Fruit fly (Drosophila melanogaster) whole organism, embryonic: ENCODE measurements around the gene CG4770.
A peak's percentile ranks its signal among the peaks of the same experiment; 100 is the strongest.

ENCODE experiments used
- ATbp ChIP-seq: fragments of 200-800 bp; sonication (Bioruptor generic); optimal IDR thresholded peaks from 2 replicates; lab custom pipeline; 2017; ENCODE audit warnings: missing biosample characterization, mild to moderate bottlenecking, missing genetic modification characterization, missing genetic modification reagents
- Abd-B ChIP-seq: fragments of 200-800 bp; sonication (Bioruptor generic); optimal IDR thresholded peaks from 2 replicates; lab custom pipeline; 2018; ENCODE audit warnings: missing biosample characterization, mild to moderate bottlenecking, missing genetic modification characterization, moderate library complexity
- Atf6 ChIP-seq: fragments of 200-800 bp; sonication (Bioruptor generic); IDR thresholded peaks from 2 replicates; pipeline ENCODE4 v1.3.6; 2022; ENCODE audit warnings: missing biosample characterization, missing genetic modification characterization
- B-H1 ChIP-seq: fragments of 200-800 bp; sonication (Bioruptor generic); IDR thresholded peaks from 3 replicates; pipeline ENCODE4 v1.3.6; 2022; ENCODE audit warnings: missing biosample characterization, missing genetic modification characterization
- CG10654 ChIP-seq: fragments of 200-800 bp; sonication (Bioruptor generic); optimal IDR thresholded peaks from 2 replicates; lab custom pipeline; 2016; ENCODE audit warnings: missing biosample characterization, missing genetic modification characterization
- CG11093 ChIP-seq: fragments of 200-800 bp; sonication (Bioruptor generic); IDR thresholded peaks from 3 replicates; pipeline ENCODE4 v1.3.6; 2022; ENCODE audit warnings: missing biosample characterization, missing genetic modification characterization
- CG11247 ChIP-seq: fragments of 200-800 bp; sonication (Bioruptor generic); IDR thresholded peaks from 2 replicates; pipeline ENCODE4 v1.3.6; 2022; ENCODE audit warnings: missing biosample characterization, missing genetic modification characterization
- CG12942 ChIP-seq: fragments of 200-800 bp; sonication (Bioruptor generic); optimal IDR thresholded peaks from 3 replicates; lab custom pipeline; 2016; ENCODE audit warnings: missing biosample characterization, missing genetic modification characterization
- CG13123 ChIP-seq: fragments of 200-800 bp; sonication (Bioruptor generic); optimal IDR thresholded peaks from 2 replicates; lab custom pipeline; 2016; ENCODE audit warnings: missing biosample characterization, missing genetic modification characterization
- CG14441 ChIP-seq: fragments of 200-800 bp; sonication (Bioruptor generic); IDR thresholded peaks from 2 replicates; pipeline ENCODE4 v1.3.6; 2022; ENCODE audit warnings: missing biosample characterization, missing genetic modification characterization
- CG14860 ChIP-seq: fragments of 200-800 bp; sonication (Bioruptor generic); IDR thresholded peaks from 3 replicates; pipeline ENCODE4 v1.3.6; 2022; ENCODE audit warnings: missing biosample characterization, missing genetic modification characterization; ENCODE audit not compliant: partially characterized antibody
- CG17385 ChIP-seq: fragments of 200-800 bp; sonication (Bioruptor generic); optimal IDR thresholded peaks from 3 replicates; lab custom pipeline; 2018; ENCODE audit warnings: missing biosample characterization, mild to moderate bottlenecking, missing genetic modification characterization
- CG17912 ChIP-seq: fragments of 200-800 bp; sonication (Bioruptor generic); optimal IDR thresholded peaks from 2 replicates; lab custom pipeline; 2018; ENCODE audit warnings: missing biosample characterization, mild to moderate bottlenecking, missing genetic modification characterization
- CG2120 ChIP-seq: fragments of 200-800 bp; sonication (Bioruptor generic); optimal IDR thresholded peaks from 3 replicates; lab custom pipeline; 2016; ENCODE audit warnings: missing biosample characterization, missing genetic modification characterization
- CG2199 ChIP-seq: fragments of 200-800 bp; sonication (Bioruptor generic); IDR thresholded peaks from 3 replicates; pipeline ENCODE4 v1.3.6; 2022; ENCODE audit warnings: missing biosample characterization, missing genetic modification characterization
- CG43689 ChIP-seq: fragments of 200-800 bp; sonication (Bioruptor generic); IDR thresholded peaks from 2 replicates; pipeline ENCODE4 v1.3.6; 2022; ENCODE audit warnings: missing biosample characterization, missing genetic modification characterization
- CG4854 ChIP-seq: fragments of 200-800 bp; sonication (Bioruptor generic); optimal IDR thresholded peaks from 2 replicates; lab custom pipeline; 2016; ENCODE audit warnings: missing biosample characterization, missing genetic modification characterization, inconsistent platforms
- CG5180 ChIP-seq: fragments of 200-800 bp; sonication (Bioruptor generic); optimal IDR thresholded peaks from 3 replicates; lab custom pipeline; 2017; ENCODE audit warnings: missing biosample characterization, missing genetic modification characterization, mild to moderate bottlenecking, moderate library complexity, missing genetic modification reagents
- CG7786 ChIP-seq: fragments of 200-800 bp; sonication (Bioruptor generic); optimal IDR thresholded peaks from 2 replicates; lab custom pipeline; 2016; ENCODE audit warnings: missing biosample characterization, missing genetic modification characterization
- CG7928 ChIP-seq: fragments of 200-800 bp; sonication (Bioruptor generic); optimal IDR thresholded peaks from 2 replicates; lab custom pipeline; 2017; ENCODE audit warnings: missing biosample characterization, mild to moderate bottlenecking, missing genetic modification characterization
- CG7963 ChIP-seq: fragments of 200-800 bp; sonication (Bioruptor generic); IDR thresholded peaks from 3 replicates; pipeline ENCODE4 v1.3.6; 2022; ENCODE audit warnings: missing biosample characterization, missing genetic modification characterization; ENCODE audit not compliant: partially characterized antibody
- CG8290 ChIP-seq, 3 experiments: fragments of 200-800 bp; sonication (Bioruptor generic); optimal IDR thresholded peaks; 2 replicates each; lab custom pipeline; 2016 to 2019; ENCODE audit warnings: missing biosample characterization in 3 of 3, missing genetic modification characterization in 3 of 3, mild to moderate bottlenecking in 2 of 3, moderate library complexity in 1 of 3
- CG8765 ChIP-seq: fragments of 200-800 bp; sonication (Bioruptor generic); IDR thresholded peaks from 2 replicates; pipeline ENCODE4 v1.3.6; 2022; ENCODE audit warnings: missing biosample characterization, missing genetic modification characterization
- CG9932 ChIP-seq: fragments of 200-800 bp; sonication (Bioruptor generic); IDR thresholded peaks from 2 replicates; pipeline ENCODE4 v1.3.6; 2022; ENCODE audit warnings: missing biosample characterization, missing genetic modification characterization
- CkIIα-i1 ChIP-seq: fragments of 200-800 bp; sonication (Bioruptor generic); IDR thresholded peaks from 2 replicates; pipeline ENCODE4 v1.3.6; 2022; ENCODE audit warnings: missing biosample characterization, missing genetic modification characterization
- MTF-1 ChIP-seq: fragments of 200-800 bp; sonication (Bioruptor generic); optimal IDR thresholded peaks from 2 replicates; lab custom pipeline; 2018; ENCODE audit warnings: missing biosample characterization, mild to moderate bottlenecking, missing genetic modification characterization, borderline replicate concordance
- Xrp1 ChIP-seq: fragments of 200-800 bp; sonication (Bioruptor generic); IDR thresholded peaks from 2 replicates; pipeline ENCODE4 v1.3.6; 2022; ENCODE audit warnings: missing biosample characterization, missing genetic modification characterization
- YL-1 ChIP-seq: fragments of 200-800 bp; sonication (Bioruptor generic); optimal IDR thresholded peaks from 3 replicates; lab custom pipeline; 2017; ENCODE audit warnings: missing biosample characterization, mild to moderate bottlenecking, missing genetic modification characterization
- ab ChIP-seq: fragments of 200-800 bp; sonication (Bioruptor generic); optimal IDR thresholded peaks from 2 replicates; lab custom pipeline; 2016; ENCODE audit warnings: missing biosample characterization, missing genetic modification characterization
- abd-A ChIP-seq: fragments of 200-800 bp; sonication (Bioruptor generic); optimal IDR thresholded peaks from 3 replicates; lab custom pipeline; 2019; ENCODE audit warnings: missing biosample characterization, mild to moderate bottlenecking, missing genetic modification characterization, moderate library complexity
- bsh ChIP-seq, 2 experiments: fragments of 200-800 bp; sonication (Bioruptor generic); optimal IDR thresholded peaks; 2 replicates each; lab custom pipeline; 2017 to 2018; ENCODE audit warnings: mild to moderate bottlenecking in 2 of 2, missing biosample characterization in 2 of 2, missing genetic modification characterization in 2 of 2, moderate library complexity in 1 of 2
- cg ChIP-seq: fragments of 200-800 bp; sonication (Bioruptor generic); optimal IDR thresholded peaks from 3 replicates; lab custom pipeline; 2019; ENCODE audit warnings: missing biosample characterization, mild to moderate bottlenecking, missing genetic modification characterization, moderate library complexity
- chn ChIP-seq: fragments of 200-800 bp; sonication (Bioruptor generic); optimal IDR thresholded peaks from 2 replicates; lab custom pipeline; 2016; ENCODE audit warnings: missing biosample characterization, missing genetic modification characterization
- disco-r ChIP-seq: fragments of 200-800 bp; sonication (Bioruptor generic); optimal IDR thresholded peaks from 2 replicates; lab custom pipeline; 2016; ENCODE audit warnings: missing biosample characterization, missing genetic modification characterization
- fd64A ChIP-seq: fragments of 200-800 bp; sonication (Bioruptor generic); optimal IDR thresholded peaks from 3 replicates; lab custom pipeline; 2018; ENCODE audit warnings: missing biosample characterization, mild to moderate bottlenecking, missing genetic modification characterization
- fd96Cb ChIP-seq: fragments of 200-800 bp; sonication (Bioruptor generic); optimal IDR thresholded peaks from 2 replicates; lab custom pipeline; 2018; ENCODE audit warnings: missing biosample characterization, mild to moderate bottlenecking, missing genetic modification characterization, moderate library complexity
- fru ChIP-seq: fragments of >200 bp; optimal IDR thresholded peaks from 2 replicates; lab custom pipeline; 2017
- insv ChIP-seq, 2 experiments: fragments of 200-800 bp; sonication (Bioruptor generic); optimal IDR thresholded peaks; 3 replicates each; lab custom pipeline; 2016 to 2018; ENCODE audit warnings: missing biosample characterization in 2 of 2, missing genetic modification characterization in 2 of 2
- kni ChIP-seq: fragments of 200-800 bp; sonication (Bioruptor generic); optimal IDR thresholded peaks from 3 replicates; lab custom pipeline; 2017; ENCODE audit warnings: mild to moderate bottlenecking, missing biosample characterization, missing genetic modification reagents, missing genetic modification characterization
- knrl ChIP-seq: fragments of 200-800 bp; sonication (Bioruptor generic); IDR thresholded peaks from 3 replicates; pipeline ENCODE4 v1.3.6; 2022; ENCODE audit warnings: missing biosample characterization, missing genetic modification characterization; ENCODE audit not compliant: partially characterized antibody
- pb ChIP-seq: fragments of 200-800 bp; sonication (Bioruptor generic); optimal IDR thresholded peaks from 3 replicates; lab custom pipeline; 2016; ENCODE audit warnings: missing biosample characterization, missing genetic modification characterization
- scrt ChIP-seq: fragments of 200-800 bp; sonication (Bioruptor generic); optimal IDR thresholded peaks from 2 replicates; lab custom pipeline; 2018; ENCODE audit warnings: missing biosample characterization, mild to moderate bottlenecking, missing genetic modification characterization, moderate library complexity
- so ChIP-seq: fragments of 200-800 bp; sonication (Bioruptor generic); IDR thresholded peaks from 3 replicates; pipeline ENCODE4 v1.3.6; 2022; ENCODE audit warnings: missing biosample characterization, missing genetic modification characterization
- sob ChIP-seq: fragments of 200-800 bp; sonication (Bioruptor generic); IDR thresholded peaks from 2 replicates; pipeline ENCODE4 v1.3.6; 2022; ENCODE audit warnings: missing biosample characterization, missing genetic modification characterization
- ssp ChIP-seq: fragments of 200-800 bp; sonication (Bioruptor generic); IDR thresholded peaks from 2 replicates; pipeline ENCODE4 v1.3.6; 2022; ENCODE audit warnings: missing biosample characterization, missing genetic modification characterization
- tna ChIP-seq: fragments of 200-800 bp; sonication (Bioruptor generic); IDR thresholded peaks from 2 replicates; pipeline ENCODE4 v1.3.6; 2022; ENCODE audit warnings: missing biosample characterization, missing genetic modification characterization; ENCODE audit not compliant: partially characterized antibody
- tup ChIP-seq: fragments of 200-800 bp; sonication (Bioruptor generic); optimal IDR thresholded peaks from 2 replicates; lab custom pipeline; 2016; ENCODE audit warnings: missing biosample characterization, mild to moderate bottlenecking, missing genetic modification characterization, moderate library complexity
- zfh1 ChIP-seq: fragments of 200-800 bp; sonication (Bioruptor generic); IDR thresholded peaks from 3 replicates; pipeline ENCODE4 v1.3.6; 2022; ENCODE audit warnings: missing biosample characterization, missing genetic modification characterization

CG4770 gene

dm6 chr3R:19875118-19875887, 43.0 kb upstream of the CG4770 start, which contains the start of gene Mrp5 (continued):
- peak; percentile 11 for TF ChIP-seq CG5180 (GFP tag; lab: Kevin White, UChicago)
- TF ChIP-seq CkIIα-i1, result no peak
- no peak for TF ChIP-seq insv (GFP tag; optimal IDR thresholded peaks at IDR 0.05; lab: Kevin White, UChicago)
- no peak for TF ChIP-seq disco-r (GFP tag; lab: Kevin White, UChicago)
- TF ChIP-seq kni, result peak; percentile 63
- peak; percentile 78 for TF ChIP-seq cg (GFP tag; lab: Kevin White, UChicago)
- TF ChIP-seq zfh1, result peak; percentile 70
- peak; percentile 64 for TF ChIP-seq Xrp1 (GFP tag; lab: Robert Waterston, UW)
- peak; percentile 42 for TF ChIP-seq CG2120 (GFP tag; lab: Kevin White, UChicago)
- TF ChIP-seq CG2199 (GFP tag; lab: Robert Waterston, UW), result no peak
- TF ChIP-seq ATbp (GFP tag; lab: Kevin White, UChicago), result peak; percentile 54
- TF ChIP-seq ab (GFP tag; lab: Kevin White, UChicago), result no peak
- TF ChIP-seq scrt (GFP tag; lab: Kevin White, UChicago), result no peak
- peak; percentile 21 to 35 for TF ChIP-seq bsh (GFP tag; optimal IDR thresholded peaks at IDR 0.05; lab: Kevin White, UChicago)
- no peak for TF ChIP-seq YL-1
- no peak for TF ChIP-seq CG17912
- no peak for TF ChIP-seq CG7786 (GFP tag; lab: Kevin White, UChicago)
- no peak for TF ChIP-seq CG13123 (GFP tag; lab: Kevin White, UChicago)
- TF ChIP-seq CG4854 (GFP tag; lab: Kevin White, UChicago), result no peak
- peak; percentile 44 for TF ChIP-seq ssp (GFP tag; lab: Robert Waterston, UW)
- 0 out of 2 replicates have a peak, but pooled peaks have one; percentile 35 for TF ChIP-seq CG8765 (GFP tag; lab: Robert Waterston, UW)
- no peak for TF ChIP-seq fru (lab: Kevin White, UChicago)
- TF ChIP-seq CG12942, result peak; percentile 23
- peak; percentile 63 for TF ChIP-seq sob (GFP tag; lab: Robert Waterston, UW)
- TF ChIP-seq Atf6 (GFP tag; lab: Robert Waterston, UW), result peak; percentile 15; the same call in 1 of the 2 replicates
- peak; percentile 38 for TF ChIP-seq MTF-1 (GFP tag; lab: Kevin White, UChicago)
- peak; percentile 30 for TF ChIP-seq fd96Cb (tag; lab: Kevin White, UChicago)
- TF ChIP-seq CG11247 (GFP tag; lab: Robert Waterston, UW), result peak; percentile 59; the same call in 1 of the 2 replicates
- TF ChIP-seq CG43689 (GFP tag; lab: Robert Waterston, UW), result peak; percentile 50; the same call in 1 of the 2 replicates
- TF ChIP-seq chn (GFP tag; lab: Kevin White, UChicago), result no peak
- no peak for TF ChIP-seq CG8290 (GFP tag; optimal IDR thresholded peaks at IDR 0.05; lab: Kevin White, UChicago)
- TF ChIP-seq CG8290 (tag; optimal IDR thresholded peaks at IDR 0.05; lab: Kevin White, UChicago), result peak in 1 of 2 experiments; percentile 20
- TF ChIP-seq B-H1 (GFP tag; lab: Robert Waterston, UW), result peak; percentile 40; the same call in 2 of the 3 replicates
- TF ChIP-seq CG7963 (GFP tag; lab: Robert Waterston, UW), result no peak
- peak; percentile 15; the same call in 1 of the 2 replicates for TF ChIP-seq tna
- TF ChIP-seq tup, result no peak
- no peak for TF ChIP-seq CG7928 (GFP tag; lab: Kevin White, UChicago)
- no peak for TF ChIP-seq knrl
- TF ChIP-seq CG14860 (GFP tag; lab: Robert Waterston, UW), result no peak
- peak; percentile 14 for TF ChIP-seq CG10654 (GFP tag; lab: Kevin White, UChicago)
- TF ChIP-seq abd-A (tag; lab: Kevin White, UChicago), result no peak
- TF ChIP-seq pb (GFP tag; lab: Kevin White, UChicago), result no peak
- no peak for TF ChIP-seq Abd-B (GFP tag; lab: Kevin White, UChicago)
- peak; percentile 61 for TF ChIP-seq CG14441
- TF ChIP-seq CG11093, result peak; percentile 54; the same call in 2 of the 3 replicates
- TF ChIP-seq CG17385 (GFP tag; lab: Kevin White, UChicago), result peak; percentile 28
- TF ChIP-seq fd64A (GFP tag; lab: Kevin White, UChicago), result peak; percentile 29
- TF ChIP-seq CG9932 (GFP tag; lab: Robert Waterston, UW), result no peak; the same call in 1 of the 2 replicates
- no peak for TF ChIP-seq so (GFP tag; lab: Robert Waterston, UW)
